Worm (Caenorhabditis elegans): Measurements from ENCODE around the gene F18E2.15.

DNA sequence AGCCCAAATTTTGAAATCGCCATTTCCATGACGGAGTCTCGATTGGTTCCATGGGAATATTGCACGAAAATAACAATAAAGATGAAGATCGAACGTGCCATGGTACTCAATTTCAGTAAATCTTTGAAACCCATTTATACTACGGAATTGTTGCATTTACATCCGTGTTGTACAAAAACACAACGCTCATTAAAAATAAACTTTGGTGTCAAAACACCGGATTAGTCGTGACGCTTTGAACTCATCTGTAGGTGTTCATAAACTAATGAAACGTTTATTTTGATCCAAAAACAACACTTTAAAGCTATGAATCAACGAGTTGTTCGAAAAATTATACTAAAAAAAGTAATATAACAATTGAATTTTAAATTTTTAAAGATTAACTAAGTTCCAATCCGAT lies 46.7 kb downstream of the F18E2.15 start, which contains the start of gene R11D1.4:
- TF ChIP-seq W03F9.2 (tag; optimal IDR thresholded peaks at IDR 0.05) (no peak), him-1 (tag; optimal IDR thresholded peaks at IDR 0.05) (no peak)

Data from whole organism, L4/young adult.